Fruit fly (Drosophila melanogaster) whole organism, embryonic: ENCODE measurements around the gene Gss1.

ENCODE experiments used
- Antp ChIP-seq: fragments of 200-800 bp; sonication (Bioruptor generic); optimal IDR thresholded peaks from 3 replicates; lab custom pipeline; 2016; ENCODE audit warnings: missing biosample characterization, missing genetic modification characterization
- Bgb ChIP-seq: fragments of 200-800 bp; sonication (Bioruptor generic); IDR thresholded peaks from 2 replicates; pipeline ENCODE4 v1.3.6; 2022; ENCODE audit warnings: missing biosample characterization, missing genetic modification characterization; ENCODE audit not compliant: partially characterized antibody
- CG10267 ChIP-seq: fragments of 200-800 bp; sonication (Bioruptor generic); optimal IDR thresholded peaks from 2 replicates; lab custom pipeline; 2018; ENCODE audit warnings: missing biosample characterization, mild to moderate bottlenecking, missing genetic modification characterization, moderate library complexity
- CG10462 ChIP-seq: fragments of 200-800 bp; sonication (Bioruptor generic); optimal IDR thresholded peaks from 2 replicates; lab custom pipeline; 2016; ENCODE audit warnings: missing biosample characterization, missing genetic modification characterization
- CG10979 ChIP-seq: fragments of 200-800 bp; sonication (Bioruptor generic); optimal IDR thresholded peaks from 2 replicates; lab custom pipeline; 2018; ENCODE audit warnings: missing biosample characterization, mild to moderate bottlenecking, missing genetic modification characterization, moderate library complexity
- CG12391 ChIP-seq: fragments of 200-800 bp; sonication (Bioruptor generic); optimal IDR thresholded peaks from 3 replicates; lab custom pipeline; 2018; ENCODE audit warnings: missing biosample characterization, mild to moderate bottlenecking, missing genetic modification characterization, moderate library complexity
- CG13296 ChIP-seq: fragments of 200-800 bp; sonication (Bioruptor generic); optimal IDR thresholded peaks from 3 replicates; lab custom pipeline; 2018; ENCODE audit warnings: missing biosample characterization, mild to moderate bottlenecking, missing genetic modification characterization
- CG13624 ChIP-seq: fragments of 200-800 bp; sonication (Bioruptor generic); optimal IDR thresholded peaks from 2 replicates; lab custom pipeline; 2016; ENCODE audit warnings: missing biosample characterization, missing genetic modification characterization
- CG14014 ChIP-seq: fragments of 200-800 bp; sonication (Bioruptor generic); IDR thresholded peaks from 2 replicates; pipeline ENCODE4 v1.3.6; 2022; ENCODE audit warnings: missing biosample characterization, missing genetic modification characterization
- CG14965 ChIP-seq: fragments of 200-800 bp; sonication (Bioruptor generic); optimal IDR thresholded peaks from 2 replicates; lab custom pipeline; 2016; ENCODE audit warnings: missing biosample characterization, missing genetic modification characterization, borderline replicate concordance
- CG15073 ChIP-seq: fragments of 200-800 bp; sonication (Bioruptor generic); optimal IDR thresholded peaks from 2 replicates; lab custom pipeline; 2016; ENCODE audit warnings: missing biosample characterization, missing genetic modification characterization
- CG16863 ChIP-seq: fragments of 200-800 bp; sonication (Bioruptor generic); optimal IDR thresholded peaks from 3 replicates; lab custom pipeline; 2016; ENCODE audit warnings: missing biosample characterization, missing genetic modification characterization
- CG17829 ChIP-seq: fragments of 200-800 bp; optimal IDR thresholded peaks from 2 replicates; lab custom pipeline; 2019; ENCODE audit warnings: missing biosample characterization, mild to moderate bottlenecking, missing genetic modification characterization, moderate library complexity
- CG18011 ChIP-seq: fragments of 200-800 bp; sonication (Bioruptor generic); optimal IDR thresholded peaks from 2 replicates; lab custom pipeline; 2017; ENCODE audit warnings: missing biosample characterization, missing genetic modification characterization, mild to moderate bottlenecking, moderate library complexity, missing genotype
- CG2120 ChIP-seq: fragments of 200-800 bp; sonication (Bioruptor generic); optimal IDR thresholded peaks from 3 replicates; lab custom pipeline; 2016; ENCODE audit warnings: missing biosample characterization, missing genetic modification characterization
- CG31365 ChIP-seq: fragments of 200-800 bp; sonication (Bioruptor generic); optimal IDR thresholded peaks from 2 replicates; lab custom pipeline; 2018; ENCODE audit warnings: missing biosample characterization, mild to moderate bottlenecking, missing genetic modification characterization
- CG4404 ChIP-seq: fragments of 200-800 bp; sonication (Bioruptor generic); IDR thresholded peaks from 2 replicates; pipeline ENCODE4 v1.3.6; 2022; ENCODE audit warnings: missing biosample characterization, missing genetic modification characterization
- CG7357 ChIP-seq: fragments of 200-800 bp; sonication (Bioruptor generic); IDR thresholded peaks from 3 replicates; pipeline ENCODE4 v1.3.6; 2022; ENCODE audit warnings: missing biosample characterization, missing genetic modification characterization
- CG8924 ChIP-seq: fragments of 200-800 bp; optimal IDR thresholded peaks from 3 replicates; lab custom pipeline; 2019; ENCODE audit warnings: missing biosample characterization, mild to moderate bottlenecking, missing genetic modification characterization, moderate library complexity
- CG9797 ChIP-seq: fragments of 200-800 bp; sonication (Bioruptor generic); optimal IDR thresholded peaks from 3 replicates; lab custom pipeline; 2018; ENCODE audit warnings: missing biosample characterization, mild to moderate bottlenecking, missing genetic modification characterization
- CkIIα-i1 ChIP-seq: fragments of 200-800 bp; sonication (Bioruptor generic); IDR thresholded peaks from 2 replicates; pipeline ENCODE4 v1.3.6; 2022; ENCODE audit warnings: missing biosample characterization, missing genetic modification characterization
- Dad ChIP-seq: fragments of 200-800 bp; sonication (Bioruptor generic); optimal IDR thresholded peaks from 3 replicates; lab custom pipeline; 2016; ENCODE audit warnings: missing biosample characterization, missing genetic modification characterization
- Dip3 ChIP-seq: fragments of 200-800 bp; sonication (Bioruptor generic); optimal IDR thresholded peaks from 3 replicates; lab custom pipeline; 2016; ENCODE audit warnings: missing biosample characterization, missing genetic modification characterization
- Dref ChIP-seq: fragments of 200-800 bp; sonication (Bioruptor generic); IDR thresholded peaks from 2 replicates; pipeline ENCODE4 v1.3.6; 2022; ENCODE audit warnings: missing biosample characterization, missing genetic modification characterization
- Fer3 ChIP-seq: fragments of 200-800 bp; sonication (Bioruptor generic); optimal IDR thresholded peaks from 2 replicates; lab custom pipeline; 2018; ENCODE audit warnings: missing biosample characterization, mild to moderate bottlenecking, missing genetic modification characterization, moderate library complexity
- HLH3B ChIP-seq: fragments of 200-800 bp; sonication (Bioruptor generic); IDR thresholded peaks from 2 replicates; pipeline ENCODE4 v1.3.6; 2022; ENCODE audit warnings: missing biosample characterization, missing genetic modification characterization
- Hr78 ChIP-seq, 2 experiments: fragments of 200-800 bp in 1 of 2; fragments of >200 bp in 1 of 2; sonication (Bioruptor generic) in 1 of 2; optimal IDR thresholded peaks; 2 replicates each; lab custom pipeline; 2017 to 2019; ENCODE audit warnings: missing biosample characterization in 2 of 2, missing genetic modification characterization in 2 of 2, mild to moderate bottlenecking in 1 of 2, moderate library complexity in 1 of 2
- Hsf ChIP-seq: fragments of 200-800 bp; sonication (Bioruptor generic); optimal IDR thresholded peaks from 3 replicates; lab custom pipeline; 2016; ENCODE audit warnings: missing biosample characterization, missing genetic modification characterization
- NfI ChIP-seq: fragments of 200-800 bp; sonication (Bioruptor generic); optimal IDR thresholded peaks from 3 replicates; lab custom pipeline; 2018; ENCODE audit warnings: missing biosample characterization, mild to moderate bottlenecking, missing genetic modification characterization, moderate library complexity
- Ravus ChIP-seq: fragments of 200-800 bp; sonication (Bioruptor generic); IDR thresholded peaks from 2 replicates; pipeline ENCODE4 v1.3.6; 2022; ENCODE audit warnings: missing biosample characterization, missing genetic modification characterization
- Sry-δ ChIP-seq: fragments of 200-800 bp; sonication (Bioruptor generic); optimal IDR thresholded peaks from 2 replicates; lab custom pipeline; 2016; ENCODE audit warnings: missing biosample characterization, missing genetic modification characterization
- Vsx1 ChIP-seq: fragments of 200-800 bp; sonication (Bioruptor generic); optimal IDR thresholded peaks from 2 replicates; lab custom pipeline; 2017; ENCODE audit warnings: missing biosample characterization, mild to moderate bottlenecking, missing genetic modification characterization, missing genetic modification reagents
- ap ChIP-seq: fragments of 200-800 bp; sonication (Bioruptor generic); IDR thresholded peaks from 2 replicates; pipeline ENCODE4 v1.3.6; 2022; ENCODE audit warnings: missing biosample characterization, missing genetic modification characterization
- bowl ChIP-seq: fragments of 200-800 bp; sonication (Bioruptor generic); IDR thresholded peaks from 2 replicates; pipeline ENCODE4 v1.3.6; 2022; ENCODE audit warnings: missing biosample characterization, missing genetic modification characterization
- cas ChIP-seq: fragments of 200-800 bp; sonication (Bioruptor generic); IDR thresholded peaks from 2 replicates; pipeline ENCODE4 v1.3.6; 2022; ENCODE audit warnings: missing biosample characterization, missing genetic modification characterization
- chif ChIP-seq, 2 experiments: fragments of 200-800 bp; sonication (Bioruptor generic); optimal IDR thresholded peaks; 3 replicates each; lab custom pipeline; 2016; ENCODE audit warnings: missing biosample characterization in 2 of 2, missing genetic modification characterization in 2 of 2
- dmrt99B ChIP-seq: fragments of 200-800 bp; sonication (Bioruptor generic); optimal IDR thresholded peaks from 2 replicates; lab custom pipeline; 2018; ENCODE audit warnings: missing biosample characterization, mild to moderate bottlenecking, missing genetic modification characterization, moderate library complexity
- dpn ChIP-seq, 2 experiments: fragments of 200-800 bp; sonication (Bioruptor generic); optimal IDR thresholded peaks; 3 replicates each; lab custom pipeline; 2016; ENCODE audit warnings: missing biosample characterization in 2 of 2, missing genetic modification characterization in 2 of 2
- dysf ChIP-seq: fragments of 200-800 bp; sonication (Bioruptor generic); IDR thresholded peaks from 3 replicates; pipeline ENCODE4 v1.3.6; 2022; ENCODE audit warnings: missing biosample characterization, missing genetic modification characterization
- esg ChIP-seq: fragments of 200-800 bp; sonication (Bioruptor generic); conservative IDR thresholded peaks from 2 replicates; pipeline ENCODE4 v1.3.6; 2022; ENCODE audit warnings: missing biosample characterization, missing genetic modification characterization
- fd102C ChIP-seq: fragments of 200-800 bp; sonication (Bioruptor generic); optimal IDR thresholded peaks from 2 replicates; lab custom pipeline; 2018; ENCODE audit warnings: missing biosample characterization, mild to moderate bottlenecking, missing genetic modification characterization, moderate library complexity
- gce ChIP-seq: fragments of 200-800 bp; sonication (Bioruptor generic); IDR thresholded peaks from 3 replicates; pipeline ENCODE4 v1.3.6; 2022; ENCODE audit warnings: missing biosample characterization, missing genetic modification characterization
- insv ChIP-seq, 2 experiments: fragments of 200-800 bp; sonication (Bioruptor generic); optimal IDR thresholded peaks; 3 replicates each; lab custom pipeline; 2016 to 2018; ENCODE audit warnings: missing biosample characterization in 2 of 2, missing genetic modification characterization in 2 of 2
- lmd ChIP-seq: fragments of 200-800 bp; sonication (Bioruptor generic); IDR thresholded peaks from 2 replicates; pipeline ENCODE4 v1.3.6; 2022; ENCODE audit warnings: missing biosample characterization, missing genetic modification characterization
- tap ChIP-seq: fragments of 200-800 bp; optimal IDR thresholded peaks from 3 replicates; lab custom pipeline; 2019; ENCODE audit warnings: missing biosample characterization, mild to moderate bottlenecking, missing genetic modification characterization, moderate library complexity
- tgo ChIP-seq: fragments of 200-800 bp; sonication (Bioruptor generic); IDR thresholded peaks from 3 replicates; pipeline ENCODE4 v1.3.6; 2022; ENCODE audit warnings: missing biosample characterization, missing genetic modification characterization
- tup ChIP-seq: fragments of 200-800 bp; sonication (Bioruptor generic); optimal IDR thresholded peaks from 2 replicates; lab custom pipeline; 2016; ENCODE audit warnings: missing biosample characterization, mild to moderate bottlenecking, missing genetic modification characterization, moderate library complexity
- tx ChIP-seq: fragments of 200-800 bp; sonication (Bioruptor generic); optimal IDR thresholded peaks from 2 replicates; lab custom pipeline; 2016; ENCODE audit warnings: missing biosample characterization, missing genetic modification characterization
- vvl ChIP-seq: fragments of 200-800 bp; sonication (Bioruptor generic); IDR thresholded peaks from 2 replicates; pipeline ENCODE4 v1.3.6; 2022; ENCODE audit warnings: missing biosample characterization, missing genetic modification characterization

The Gss1 gene

DNA sequence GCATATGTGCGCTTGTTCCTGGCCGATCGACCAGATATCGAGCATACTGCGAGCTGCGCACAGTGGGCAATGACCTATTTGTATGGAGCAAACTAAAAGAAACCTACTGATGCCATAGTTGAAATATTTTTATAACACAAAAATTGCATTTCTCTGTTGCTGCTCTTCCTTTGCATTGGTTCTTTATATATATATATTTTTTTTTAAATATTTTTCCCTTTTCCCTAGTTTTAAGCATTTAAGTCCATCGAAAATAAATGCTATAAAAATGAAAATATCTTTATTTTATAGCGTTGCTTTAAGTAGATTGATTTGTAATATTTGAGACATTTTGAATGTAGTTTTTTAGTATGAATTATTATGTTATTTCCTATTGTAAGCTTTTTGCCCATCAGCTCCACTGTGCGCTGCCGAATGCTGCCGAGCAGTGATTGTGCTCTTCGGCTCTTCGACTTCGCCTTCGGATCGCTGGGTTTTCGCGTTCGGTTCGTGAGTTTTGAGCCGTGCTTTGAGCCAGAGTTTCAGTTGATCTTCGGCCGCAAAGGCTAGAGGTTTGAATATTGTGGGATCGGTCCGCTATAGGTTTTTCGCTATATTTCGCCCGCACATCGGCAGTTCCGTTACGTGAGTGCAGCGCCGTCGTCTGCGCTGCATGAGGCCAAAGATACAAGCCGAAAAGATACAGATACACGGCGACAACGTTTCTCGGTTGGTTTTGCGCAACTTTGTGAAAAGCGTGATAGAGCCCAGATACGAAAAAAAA, 21.8 kb downstream of the Gss1 start, which contains the start of gene CG6847 (continued):
- TF ChIP-seq CG8924 (peak; percentile 71), Fer3 (tag; lab: Kevin White, UChicago) (peak; percentile 6), cas (GFP tag; lab: Robert Waterston, UW) (no peak), tap (tag; lab: Kevin White, UChicago) (no peak), vvl (GFP tag; lab: Robert Waterston, UW) (0 out of 2 replicates have a peak, but pooled peaks have one; percentile 43), CG13624 (GFP tag; lab: Kevin White, UChicago) (no peak), dmrt99B (peak; percentile 64), Hsf (GFP tag; lab: Kevin White, UChicago) (peak; percentile 53), Vsx1 (GFP tag; lab: Kevin White, UChicago) (peak; percentile 60), CG14014 (GFP tag; lab: Robert Waterston, UW) (no peak), NfI (GFP tag; lab: Kevin White, UChicago) (peak; percentile 59), CG10462 (no peak), CG16863 (peak; percentile 18), Bgb (GFP tag; lab: Robert Waterston, UW) (no peak), bowl (GFP tag; lab: Robert Waterston, UW) (no peak), tup (GFP tag; lab: Kevin White, UChicago) (no peak), CG15073 (GFP tag; lab: Kevin White, UChicago) (no peak), Hr78 (GFP tag; optimal IDR thresholded peaks at IDR 0.05; lab: Kevin White, UChicago) (no peak), esg (GFP tag; lab: Robert Waterston, UW) (peak; percentile 37; the same call in 1 of the 2 replicates), gce (GFP tag; lab: Robert Waterston, UW) (0 out of 3 replicates have a peak, but pooled peaks have one; percentile 23), fd102C (GFP tag; lab: Kevin White, UChicago) (no peak), Sry-δ (GFP tag; lab: Kevin White, UChicago) (no peak), CG31365 (tag; lab: Kevin White, UChicago) (no peak), dysf (GFP tag; lab: Robert Waterston, UW) (peak; percentile 81), insv (GFP tag; optimal IDR thresholded peaks at IDR 0.05; lab: Kevin White, UChicago) (no peak), HLH3B (no peak; the same call in 1 of the 2 replicates), CG18011 (GFP tag; lab: Kevin White, UChicago) (peak; percentile 10), tgo (GFP tag; lab: Robert Waterston, UW) (peak; percentile 49; the same call in 2 of the 3 replicates), CkIIα-i1 (GFP tag; lab: Robert Waterston, UW) (no peak), dpn (GFP tag; optimal IDR thresholded peaks at IDR 0.05; lab: Kevin White, UChicago) (peak; percentile 29 to 73), CG2120 (GFP tag; lab: Kevin White, UChicago) (peak; percentile 52), Dref (no peak), CG9797 (GFP tag; lab: Kevin White, UChicago) (no peak), CG13296 (GFP tag; lab: Kevin White, UChicago) (peak; percentile 22), chif (GFP tag; optimal IDR thresholded peaks at IDR 0.05; lab: Kevin White, UChicago) (peak in 1 of 2 experiments; percentile 12), lmd (GFP tag; lab: Robert Waterston, UW) (peak; percentile 60), CG10979 (tag; lab: Kevin White, UChicago) (peak; percentile 57), Antp (no peak), CG7357 (GFP tag; lab: Robert Waterston, UW) (no peak), Ravus (no peak), Dad (GFP tag; lab: Kevin White, UChicago) (no peak), tx (GFP tag; lab: Kevin White, UChicago) (peak; percentile 27), ap (no peak), Dip3 (GFP tag; lab: Kevin White, UChicago) (no peak), CG14965 (GFP tag; lab: Kevin White, UChicago) (no peak), CG10267 (tag; lab: Kevin White, UChicago) (peak; percentile 32), CG17829 (tag; lab: Kevin White, UChicago) (peak; percentile 69), CG12391 (tag; lab: Kevin White, UChicago) (peak; percentile 86), CG4404 (GFP tag; lab: Robert Waterston, UW) (peak; percentile 46; the same call in 1 of the 2 replicates)
